1 fruit fly cellular context compared by ENCODE assay signal in the genomic region with DNA sequence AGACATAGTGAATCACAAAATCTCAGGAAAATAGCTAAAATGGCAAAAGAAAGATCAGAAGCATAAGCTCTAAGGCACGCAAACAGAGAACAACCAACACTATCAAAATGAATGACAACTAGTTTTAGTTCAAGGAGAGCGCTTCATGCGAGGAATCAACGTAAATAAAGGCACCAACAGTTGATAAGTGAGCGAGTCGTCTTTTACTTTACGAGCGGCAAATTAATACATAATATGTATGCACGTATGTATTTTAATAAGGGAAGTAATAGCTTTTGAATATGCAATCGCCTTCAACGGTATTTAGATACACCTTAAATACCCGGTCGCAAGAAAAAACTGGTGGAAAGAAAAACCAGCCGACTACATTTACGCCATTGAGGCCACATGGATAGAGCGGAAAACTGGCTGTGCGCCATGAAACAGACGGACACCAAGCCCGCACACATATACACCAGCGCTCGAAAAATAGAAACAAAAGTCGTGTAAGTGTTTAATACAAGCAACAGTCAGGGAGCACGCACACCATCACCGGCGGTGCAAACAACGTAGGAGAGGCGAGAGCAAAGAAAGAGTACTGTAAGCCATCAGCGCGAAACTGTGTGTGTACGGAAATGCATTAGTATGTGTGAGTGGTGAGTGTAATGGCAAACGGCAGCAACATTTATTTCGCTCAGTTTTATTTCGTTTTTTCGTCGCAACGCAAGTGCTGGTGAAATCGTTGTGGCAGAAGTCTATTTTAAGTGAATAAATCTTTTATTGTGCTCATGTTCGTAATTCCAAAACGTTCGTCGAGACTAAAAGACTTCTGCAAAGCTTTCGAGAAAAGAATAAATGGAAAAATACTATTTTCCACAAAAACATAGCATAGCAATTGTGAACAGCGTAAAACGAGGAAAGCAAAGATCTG.
TF ChIP-seq lines count a peak whose summit lies in the region.

dbr (plus strand) TSS at position 114 of the 910 bp plus-strand sequence.

TF ChIP-seq in whole organism, embryonic, 481 proteins besides CTCF, POLR2A, EP300 and RAD21 (continued from another document):
- TF ChIP-seq bcd (GFP tag; optimal IDR thresholded peaks at IDR 0.05; lab: Kevin White, UChicago) (no peak), sima (GFP tag; optimal IDR thresholded peaks at IDR 0.05; lab: Kevin White, UChicago) (no peak), pzg (GFP tag; optimal IDR thresholded peaks at IDR 0.05; lab: Kevin White, UChicago) (no peak), C15 (GFP tag; IDR thresholded peaks at IDR 0.05; lab: Robert Waterston, UW) (no peak), Atf-2 (GFP tag; optimal IDR thresholded peaks at IDR 0.05; lab: Kevin White, UChicago) (no peak), Spps (tag; optimal IDR thresholded peaks at IDR 0.05; lab: Kevin White, UChicago) (no peak), trh (GFP tag; optimal IDR thresholded peaks at IDR 0.05; lab: Kevin White, UChicago) (no peak), Optix (GFP tag; IDR thresholded peaks at IDR 0.05; lab: Robert Waterston, UW) (no peak), Dp (GFP tag; optimal IDR thresholded peaks at IDR 0.05; lab: Kevin White, UChicago) (no peak)
